Worm (Caenorhabditis elegans) whole organism, L4 larva: ENCODE results near the gene ZK105.5.
A peak's percentile ranks its signal among the peaks of the same experiment; 100 is the strongest.

Source experiments
- F26F4.8 ChIP-seq: fragments of 200-800 bp; sonication (Bioruptor generic); conservative IDR thresholded peaks from 2 replicates; pipeline ENCODE4 v1.3.6; 2022; ENCODE audit warnings: missing genetic modification characterization, missing compliant biosample characterization
- F44E2.7 ChIP-seq: fragments of 200-800 bp; sonication (Bioruptor generic); IDR thresholded peaks from 2 replicates; pipeline ENCODE4 v2.1.2; 2022; ENCODE audit warnings: missing genetic modification characterization, missing compliant biosample characterization
- ZK546.5 ChIP-seq, 2 experiments: sonication (generic microtip); optimal IDR thresholded peaks; 2 replicates each; lab custom pipeline; 2017; ENCODE audit warnings: missing biosample characterization in 2 of 2, missing genetic modification characterization in 2 of 2
- aha-1 ChIP-seq: fragments of 150-350 bp; peaks from one replicate; lab custom pipeline; 2014; ENCODE audit warnings: missing biosample characterization, missing genetic modification characterization
- ama-1 ChIP-seq: fragments of 150-350 bp; optimal IDR thresholded peaks from 2 replicates; lab custom pipeline; 2014; ENCODE audit warnings: inconsistent platforms, mixed read lengths
- ceh-44 ChIP-seq: fragments of 200-800 bp; sonication (Bioruptor generic); IDR thresholded peaks from 2 replicates; pipeline ENCODE4 v1.3.6; 2022; ENCODE audit warnings: missing genetic modification reagents, missing genetic modification characterization, missing compliant biosample characterization
- ceh-62 ChIP-seq: sonication (generic microtip); optimal IDR thresholded peaks from 2 replicates; lab custom pipeline; 2017; ENCODE audit warnings: missing biosample characterization, missing genetic modification characterization
- ceh-82 ChIP-seq: sonication (generic microtip); optimal IDR thresholded peaks from 2 replicates; lab custom pipeline; 2017; ENCODE audit warnings: missing biosample characterization, missing genetic modification characterization
- cey-2 ChIP-seq: sonication (generic microtip); optimal IDR thresholded peaks from 3 replicates; lab custom pipeline; 2017; ENCODE audit warnings: missing genetic modification characterization, mild to moderate bottlenecking, missing compliant biosample characterization, antibody characterized with exemption, borderline replicate concordance; ENCODE audit not compliant: insufficient read depth
- ctbp-1 ChIP-seq: fragments of 200-800 bp; sonication (Bioruptor generic); IDR thresholded peaks from 2 replicates; pipeline ENCODE4 v1.3.6; 2022; ENCODE audit warnings: missing genetic modification reagents, missing genetic modification characterization, missing compliant biosample characterization
- daf-12 ChIP-seq: fragments of 150-350 bp; optimal IDR thresholded peaks from 2 replicates; lab custom pipeline; 2014; ENCODE audit warnings: missing biosample characterization, missing genetic modification reagents, missing genetic modification characterization
- daf-16 ChIP-seq, 3 experiments: sonication (generic microtip); optimal IDR thresholded peaks; 2 replicates each; lab custom pipeline; 2016 to 2017; ENCODE audit warnings: missing genetic modification characterization in 3 of 3, missing genetic modification reagents in 3 of 3, mild to moderate bottlenecking in 2 of 3, missing compliant biosample characterization in 2 of 3, missing biosample characterization in 1 of 3, moderate library complexity in 1 of 3
- daf-19 ChIP-seq: fragments of 200-800 bp; sonication (Bioruptor generic); conservative IDR thresholded peaks from 2 replicates; pipeline ENCODE4 v1.3.6; 2022; ENCODE audit warnings: missing genetic modification characterization, missing compliant biosample characterization
- dmd-6 ChIP-seq: fragments of 200-800 bp; sonication (Bioruptor generic); IDR thresholded peaks from 2 replicates; pipeline ENCODE4 v1.3.6; 2022; ENCODE audit warnings: missing genetic modification reagents, missing genetic modification characterization, missing compliant biosample characterization
- dmd-9 ChIP-seq: fragments of 200-800 bp; sonication (Bioruptor generic); IDR thresholded peaks from 2 replicates; pipeline ENCODE4 v1.3.6; 2022; ENCODE audit warnings: missing genetic modification reagents, missing genetic modification characterization, missing compliant biosample characterization
- dpl-1 ChIP-seq: fragments of 150-350 bp; optimal IDR thresholded peaks from 2 replicates; lab custom pipeline; 2014; ENCODE audit warnings: missing biosample characterization, missing genetic modification reagents, missing genetic modification characterization
- dve-1 ChIP-seq: sonication (generic microtip); optimal IDR thresholded peaks from 2 replicates; lab custom pipeline; 2017; ENCODE audit warnings: antibody characterized with exemption, mild to moderate bottlenecking, missing genetic modification characterization, missing compliant biosample characterization; ENCODE audit not compliant: insufficient read depth
- egl-27 ChIP-seq: sonication (generic microtip); optimal IDR thresholded peaks from 3 replicates; lab custom pipeline; 2017; ENCODE audit warnings: missing biosample characterization, missing genetic modification reagents, missing genetic modification characterization
- fkh-10 ChIP-seq: fragments of 150-350 bp; optimal IDR thresholded peaks from 2 replicates; lab custom pipeline; 2014; ENCODE audit warnings: missing biosample characterization, missing genetic modification reagents, missing genetic modification characterization
- fos-1 ChIP-seq: fragments of 150-350 bp; optimal IDR thresholded peaks from 2 replicates; lab custom pipeline; 2014; ENCODE audit warnings: missing biosample characterization, missing genetic modification characterization
- hif-1 ChIP-seq, 2 experiments: sonication (generic microtip); optimal IDR thresholded peaks; 2 replicates each; lab custom pipeline; 2016 to 2017; ENCODE audit warnings: missing compliant biosample characterization in 2 of 2, missing genetic modification characterization in 2 of 2, missing genetic modification reagents in 2 of 2, missing genotype in 2 of 2, mild to moderate bottlenecking in 1 of 2
- hlh-11 ChIP-seq: fragments of 200-800 bp; sonication (Bioruptor generic); optimal IDR thresholded peaks from 2 replicates; lab custom pipeline; 2018; ENCODE audit warnings: mild to moderate bottlenecking, missing genetic modification characterization, missing compliant biosample characterization
- hlh-30 ChIP-seq: sonication (generic microtip); optimal IDR thresholded peaks from 2 replicates; lab custom pipeline; 2017; ENCODE audit warnings: antibody characterized with exemption, mild to moderate bottlenecking, missing genetic modification characterization, missing compliant biosample characterization; ENCODE audit not compliant: insufficient read depth
- hmg-1.1 ChIP-seq: fragments of 200-800 bp; sonication (Bioruptor generic); IDR thresholded peaks from 2 replicates; pipeline ENCODE4 v1.3.6; 2022; ENCODE audit warnings: missing genetic modification reagents, missing genetic modification characterization, missing compliant biosample characterization
- lim-7 ChIP-seq: fragments of 200-800 bp; sonication (Bioruptor generic); IDR thresholded peaks from 2 replicates; pipeline ENCODE4 v1.3.6; 2022; ENCODE audit warnings: missing genetic modification characterization, missing compliant biosample characterization
- lin-13 ChIP-seq: fragments of 150-350 bp; optimal IDR thresholded peaks from 2 replicates; lab custom pipeline; 2014; ENCODE audit warnings: missing biosample characterization, missing genetic modification reagents, missing genetic modification characterization
- lin-38 ChIP-seq: fragments of 200-800 bp; sonication (Bioruptor generic); IDR thresholded peaks from 2 replicates; pipeline ENCODE4 v1.3.6; 2022; ENCODE audit warnings: missing genetic modification reagents, missing genetic modification characterization, missing compliant biosample characterization
- lin-39 ChIP-seq: fragments of 150-350 bp; optimal IDR thresholded peaks from 2 replicates; lab custom pipeline; 2014; ENCODE audit warnings: missing biosample characterization, missing genetic modification reagents, missing genetic modification characterization
- lsy-2 ChIP-seq, 2 experiments: fragments of 150-350 bp in 1 of 2; sonication (generic microtip) in 1 of 2; optimal IDR thresholded peaks; 2 replicates each; lab custom pipeline; 2014 to 2017; ENCODE audit warnings: missing biosample characterization in 2 of 2, missing genetic modification characterization in 2 of 2
- mdl-1 ChIP-seq, 2 experiments: fragments of 150-350 bp in 1 of 2; sonication (generic microtip) in 1 of 2; optimal IDR thresholded peaks; 2 replicates each; lab custom pipeline; 2014 to 2017; ENCODE audit warnings: missing biosample characterization in 2 of 2, missing genetic modification characterization in 2 of 2
- mdt-29 ChIP-seq: fragments of 200-800 bp; sonication (Bioruptor generic); IDR thresholded peaks from 2 replicates; pipeline ENCODE4 v1.3.6; 2022; ENCODE audit warnings: missing genetic modification reagents, missing genetic modification characterization, missing compliant biosample characterization
- mep-1 ChIP-seq: fragments of 150-350 bp; sonication (generic microtip); optimal IDR thresholded peaks from 3 replicates; lab custom pipeline; 2014; ENCODE audit warnings: missing biosample characterization, missing genetic modification characterization
- mes-2 ChIP-seq: sonication (generic microtip); optimal IDR thresholded peaks from 2 replicates; lab custom pipeline; 2016; ENCODE audit warnings: missing genotype, mild to moderate bottlenecking, missing genetic modification characterization, missing compliant biosample characterization; ENCODE audit not compliant: poor library complexity, severe bottlenecking
- mxl-3 ChIP-seq: fragments of 200-800 bp; sonication (Bioruptor generic); optimal IDR thresholded peaks from 2 replicates; lab custom pipeline; 2018; ENCODE audit warnings: mild to moderate bottlenecking, missing genetic modification characterization, missing compliant biosample characterization
- nhr-11 ChIP-seq: fragments of 150-350 bp; optimal IDR thresholded peaks from 2 replicates; lab custom pipeline; 2014; ENCODE audit warnings: missing biosample characterization, missing genetic modification characterization
- nhr-237 ChIP-seq: sonication (generic microtip); optimal IDR thresholded peaks from 2 replicates; lab custom pipeline; 2017; ENCODE audit warnings: missing biosample characterization, missing genetic modification characterization
- nhr-28 ChIP-seq: fragments of 150-350 bp; optimal IDR thresholded peaks from 2 replicates; lab custom pipeline; 2014; ENCODE audit warnings: missing biosample characterization, missing genetic modification characterization
- nhr-48 ChIP-seq: sonication (generic microtip); optimal IDR thresholded peaks from 2 replicates; lab custom pipeline; 2016; ENCODE audit warnings: mild to moderate bottlenecking, missing genetic modification characterization, missing compliant biosample characterization
- nhr-6 ChIP-seq: fragments of 150-350 bp; optimal IDR thresholded peaks from 2 replicates; lab custom pipeline; 2014; ENCODE audit warnings: missing biosample characterization, missing genetic modification characterization
- nhr-77 ChIP-seq: fragments of 150-350 bp; optimal IDR thresholded peaks from 2 replicates; lab custom pipeline; 2014; ENCODE audit warnings: missing biosample characterization, missing genetic modification characterization
- php-3 ChIP-seq: fragments of 200-800 bp; sonication (Bioruptor generic); IDR thresholded peaks from 2 replicates; pipeline ENCODE4 v1.3.6; 2022; ENCODE audit warnings: missing genetic modification reagents, missing genetic modification characterization, missing compliant biosample characterization
- rbr-2 ChIP-seq: sonication (generic microtip); optimal IDR thresholded peaks from 2 replicates; lab custom pipeline; 2016; ENCODE audit warnings: missing genotype, missing genetic modification characterization, missing compliant biosample characterization
- snpc-4 ChIP-seq: fragments of 150-350 bp; optimal IDR thresholded peaks from 2 replicates; lab custom pipeline; 2014; ENCODE audit warnings: missing biosample characterization, missing genetic modification characterization
- spr-3 ChIP-seq: fragments of 200-800 bp; sonication (Bioruptor generic); optimal IDR thresholded peaks from 2 replicates; lab custom pipeline; 2018; ENCODE audit warnings: mild to moderate bottlenecking, missing genetic modification characterization, missing compliant biosample characterization
- unc-130 ChIP-seq: sonication (generic microtip); optimal IDR thresholded peaks from 2 replicates; lab custom pipeline; 2016; ENCODE audit warnings: missing genetic modification reagents, missing genetic modification characterization, missing compliant biosample characterization
- unc-39 ChIP-seq: sonication (generic microtip); optimal IDR thresholded peaks from 2 replicates; lab custom pipeline; 2017; ENCODE audit warnings: missing biosample characterization, missing genetic modification characterization
- unc-62 ChIP-seq, 3 experiments: fragments of 150-350 bp in 1 of 3; sonication (generic microtip); optimal IDR thresholded peaks in 2 of 3; peaks in 1 of 3; 1 replicate in 1 of 3; 2 replicates in 2 of 3; lab custom pipeline; 2014 to 2017; ENCODE audit warnings: missing biosample characterization in 3 of 3, missing genetic modification characterization in 3 of 3, missing genetic modification reagents in 3 of 3, missing genotype in 1 of 3
- vab-7 ChIP-seq: fragments of 200-800 bp; sonication (Bioruptor generic); IDR thresholded peaks from 2 replicates; pipeline ENCODE4 v1.3.6; 2022; ENCODE audit warnings: missing genetic modification reagents, missing genetic modification characterization, missing compliant biosample characterization
- zip-2 ChIP-seq: fragments of 150-350 bp; optimal IDR thresholded peaks from 2 replicates; lab custom pipeline; 2014; ENCODE audit warnings: missing biosample characterization, missing genetic modification characterization

Gene ZK105.5

DNA sequence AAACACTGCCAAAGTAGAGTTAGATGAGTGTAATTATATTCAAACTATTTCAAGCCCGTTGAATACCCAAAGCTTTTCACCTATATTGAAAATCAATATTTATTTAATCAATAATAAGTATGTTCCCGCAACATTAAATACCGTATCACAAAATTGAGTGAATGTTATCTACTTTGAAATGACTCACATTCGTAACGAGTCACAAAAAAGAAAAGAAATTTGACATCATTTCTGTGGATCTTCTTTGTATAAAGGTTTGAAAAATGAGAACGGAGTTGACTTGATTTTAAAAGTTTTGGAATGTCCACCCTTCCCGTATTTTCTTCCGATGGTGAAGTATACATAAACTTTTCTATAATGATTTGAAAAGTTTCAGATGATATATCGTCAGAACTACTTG lies 17.8 kb upstream of the ZK105.5 start, which contains the start of gene srr-10 (continued):
- TF ChIP-seq zip-2 (tag; lab: Kevin White, UChicago) (no peak), egl-27 (tag; lab: Kevin White, UChicago) (no peak), nhr-48 (tag; lab: Kevin White, UChicago) (no peak), dmd-9 (GFP tag; lab: Robert Waterston, UW) (no peak), mes-2 (no peak)

- TF ChIP-seq mdt-29 (GFP tag; lab: Robert Waterston, UW) (no peak), fos-1 (tag; lab: Kevin White, UChicago) (no peak), hif-1 (tag; optimal IDR thresholded peaks at IDR 0.05; lab: Kevin White, UChicago) (peak in 1 of 2 experiments; percentile 30), dpl-1 (GFP tag; lab: Kevin White, UChicago) (peak; percentile 92), nhr-6 (tag; lab: Kevin White, UChicago) (peak; percentile 16), ctbp-1 (no peak), zip-2 (tag; lab: Kevin White, UChicago) (no peak), F26F4.8 (GFP tag; lab: Robert Waterston, UW) (no peak), mes-2 (peak; percentile 56), dve-1 (tag; lab: Kevin White, UChicago) (peak; percentile 29), ceh-62 (tag; lab: Kevin White, UChicago) (no peak), ceh-82 (tag; lab: Kevin White, UChicago) (no peak), lin-39 (tag; lab: Kevin White, UChicago) (no peak), fkh-10 (peak; percentile 43), lim-7 (GFP tag; lab: Robert Waterston, UW) (no peak), unc-39 (tag; lab: Kevin White, UChicago) (no peak), dmd-6 (GFP tag; lab: Robert Waterston, UW) (no peak; the same call in 1 of the 2 replicates), daf-19 (GFP tag; lab: Robert Waterston, UW) (no peak), vab-7 (no peak), daf-16 (GFP tag; optimal IDR thresholded peaks at IDR 0.05; lab: Kevin White, UChicago) (no peak), daf-16 (tag; optimal IDR thresholded peaks at IDR 0.05; lab: Kevin White, UChicago) (peak; percentile 31), mdl-1 (tag; optimal IDR thresholded peaks at IDR 0.05; lab: Kevin White, UChicago) (peak in 1 of 2 experiments; percentile 37), ZK546.5 (tag; optimal IDR thresholded peaks at IDR 0.05; lab: Kevin White, UChicago) (no peak), mep-1 (peak; percentile 33), cey-2 (tag; lab: Kevin White, UChicago) (no peak), lin-38 (GFP tag; lab: Robert Waterston, UW) (no peak), nhr-77 (tag; lab: Kevin White, UChicago) (no peak), lsy-2 (tag; optimal IDR thresholded peaks at IDR 0.05; lab: Kevin White, UChicago) (peak in 1 of 2 experiments; percentile 70), nhr-28 (peak; percentile 65), ama-1 (peak; percentile 36), unc-62 (GFP tag; optimal IDR thresholded peaks at IDR 0.05 in 1 of 2; lab: Kevin White, UChicago) (no peak), unc-62 (tag; optimal IDR thresholded peaks at IDR 0.05; lab: Kevin White, UChicago) (no peak), nhr-11 (tag; lab: Kevin White, UChicago) (no peak), daf-12 (no peak), rbr-2 (tag; lab: Kevin White, UChicago) (peak; percentile 52), snpc-4 (tag; lab: Kevin White, UChicago) (no peak), hlh-30 (peak; percentile 74), spr-3 (GFP tag; lab: Kevin White, UChicago) (no peak), mxl-3 (GFP tag; lab: Kevin White, UChicago) (peak; percentile 48), hmg-1.1 (peak; percentile 59; the same call in 1 of the 2 replicates), lin-13 (GFP tag; lab: Kevin White, UChicago) (no peak), nhr-237 (tag; lab: Kevin White, UChicago) (no peak), hlh-11 (peak; percentile 89), unc-130 (GFP tag; lab: Kevin White, UChicago) (no peak), aha-1 (peak; percentile 22), F44E2.7 (GFP tag; lab: Robert Waterston, UW) (no peak), php-3 (0 out of 2 replicates have a peak, but pooled peaks have one; percentile 8), ceh-44 (GFP tag; lab: Robert Waterston, UW) (no peak)
Measured at ce11 chrV:7734909-7735308, 17.4 kb upstream of the ZK105.5 start, which contains the start of gene clic-1. Gene clic-1, minus strand, starts transcription at chrV:7734911.
